Fruit fly (Drosophila melanogaster): ENCODE measurements around the gene Met75Ca.
A peak's percentile ranks its signal among the peaks of the same experiment; 100 is the strongest.
"Not testable (repeated sequence)": the region's sequence is repeated elsewhere in the genome, so short reads cannot be mapped to it uniquely, and the experiment has no call there.

Met75Ca gene

dm6 chr3L:18472284-18472683 is at the start of gene Met75Ca:
Gene Met75Ca, minus strand, starts transcription at chr3L:18472384.
- not testable (repeated sequence) for TF ChIP-seq N (GFP tag; optimal IDR thresholded peaks at IDR 0.05); dl (GFP tag; optimal IDR thresholded peaks at IDR 0.05; ENCODE audit: insufficient read depth in 1 of 2, partially characterized antibody in 2 of 2); psq (GFP tag; optimal IDR thresholded peaks at IDR 0.05)

dm6 chr3L:18502425-18502824 is 30.2 kb upstream of the Met75Ca start, which contains the start of gene AstC-R2:
Gene AstC-R2, minus strand, starts transcription at chr3L:18502557.
- TF ChIP-seq h (GFP tag; optimal IDR thresholded peaks at IDR 0.05) = no peak
- no peak for TF ChIP-seq Myc (optimal IDR thresholded peaks at IDR 0.05)
- TF ChIP-seq CG9705 (GFP tag; optimal IDR thresholded peaks at IDR 0.05) = no peak
- no peak for TF ChIP-seq Sp1 (GFP tag; optimal IDR thresholded peaks at IDR 0.05)

- not testable (repeated sequence) for TF ChIP-seq Dfd (GFP tag; optimal IDR thresholded peaks at IDR 0.05); foxo (GFP tag; optimal IDR thresholded peaks at IDR 0.05); pan (optimal IDR thresholded peaks at IDR 0.05)
Observed at dm6 chr3L:18469518-18469917, 2.7 kb downstream of the Met75Ca start, which contains the start of gene Met75Cb. Gene Met75Cb, minus strand, starts transcription at chr3L:18469618.

- no peak for TF ChIP-seq jim (GFP tag; optimal IDR thresholded peaks at IDR 0.05)
- TF ChIP-seq sv (GFP tag; optimal IDR thresholded peaks at IDR 0.05) = no peak
- TF ChIP-seq lola (GFP tag; optimal IDR thresholded peaks at IDR 0.05) = no peak
- TF ChIP-seq Dif (GFP tag; optimal IDR thresholded peaks at IDR 0.05; ENCODE audit: partially characterized antibody) = no peak
- no peak for TF ChIP-seq dl (GFP tag; optimal IDR thresholded peaks at IDR 0.05; ENCODE audit: insufficient read depth in 1 of 2, partially characterized antibody in 2 of 2)
- TF ChIP-seq ey (GFP tag; optimal IDR thresholded peaks at IDR 0.05) = no peak
- TF ChIP-seq OdsH (GFP tag; optimal IDR thresholded peaks at IDR 0.05) = no peak
- TF ChIP-seq fru (GFP tag; optimal IDR thresholded peaks at IDR 0.05) = no peak
- TF ChIP-seq pan (optimal IDR thresholded peaks at IDR 0.05) = no peak
- TF ChIP-seq h (GFP tag; optimal IDR thresholded peaks at IDR 0.05) = no peak
- TF ChIP-seq CG9705 (GFP tag; optimal IDR thresholded peaks at IDR 0.05) = no peak
- TF ChIP-seq br (GFP tag; optimal IDR thresholded peaks at IDR 0.05) = no peak
- no peak for TF ChIP-seq Hr83 (GFP tag; optimal IDR thresholded peaks at IDR 0.05; ENCODE audit: poor library complexity, severe bottlenecking)
- no peak for TF ChIP-seq N (GFP tag; optimal IDR thresholded peaks at IDR 0.05)
Observed at dm6 chr3L:18463063-18463462, 9.1 kb downstream of the Met75Ca start, which contains the start of gene CG4306. Gene CG4306, minus strand, starts transcription at chr3L:18463163.

dm6 chr3L:18460987-18461403 is 11.2 kb downstream of the Met75Ca start, which contains the start of gene CG32196:
Gene CG32196, minus strand, starts transcription at chr3L:18461024.
- TF ChIP-seq Sp1 (GFP tag; optimal IDR thresholded peaks at IDR 0.05) (no peak), sv (GFP tag; optimal IDR thresholded peaks at IDR 0.05) (peak; percentile 17), rgr (GFP tag; optimal IDR thresholded peaks at IDR 0.05) (peak; percentile 10)

- TF ChIP-seq Dif (GFP tag; optimal IDR thresholded peaks at IDR 0.05; ENCODE audit: partially characterized antibody) (no peak), Myc (optimal IDR thresholded peaks at IDR 0.05) (peak; percentile 81)
Observed at dm6 chr3L:18460317-18460912, 11.8 kb downstream of the Met75Ca start.

- no peak for TF ChIP-seq Abd-B (GFP tag; optimal IDR thresholded peaks at IDR 0.05)
- no peak for TF ChIP-seq lola (GFP tag; optimal IDR thresholded peaks at IDR 0.05)
- TF ChIP-seq jim (GFP tag; optimal IDR thresholded peaks at IDR 0.05) = no peak
- no peak for TF ChIP-seq dmrt93B (GFP tag; optimal IDR thresholded peaks at IDR 0.05)
- TF ChIP-seq Dif (GFP tag; optimal IDR thresholded peaks at IDR 0.05; ENCODE audit: partially characterized antibody) = no peak
- TF ChIP-seq Dfd (GFP tag; optimal IDR thresholded peaks at IDR 0.05) = no peak
- no peak for TF ChIP-seq CrebA (GFP tag; optimal IDR thresholded peaks at IDR 0.05; ENCODE audit: borderline replicate concordance)
- no peak for TF ChIP-seq psq (GFP tag; optimal IDR thresholded peaks at IDR 0.05)
- TF ChIP-seq Sp1 (GFP tag; optimal IDR thresholded peaks at IDR 0.05) = no peak
- TF ChIP-seq foxo (GFP tag; optimal IDR thresholded peaks at IDR 0.05) = no peak
- TF ChIP-seq Vsx2 (GFP tag; optimal IDR thresholded peaks at IDR 0.05; ENCODE audit: partially characterized antibody) = no peak
- no peak for TF ChIP-seq Rel (GFP tag; optimal IDR thresholded peaks at IDR 0.05)
- no peak for TF ChIP-seq Rel (tag; optimal IDR thresholded peaks at IDR 0.05)
- TF ChIP-seq CG9705 (GFP tag; optimal IDR thresholded peaks at IDR 0.05) = no peak
- TF ChIP-seq OdsH (GFP tag; optimal IDR thresholded peaks at IDR 0.05) = no peak
- no peak for TF ChIP-seq usp (GFP tag; optimal IDR thresholded peaks at IDR 0.05)
- no peak for TF ChIP-seq rgr (GFP tag; optimal IDR thresholded peaks at IDR 0.05)
- TF ChIP-seq Hr83 (GFP tag; optimal IDR thresholded peaks at IDR 0.05; ENCODE audit: poor library complexity, severe bottlenecking) = no peak
- no peak for TF ChIP-seq Jra (GFP tag; optimal IDR thresholded peaks at IDR 0.05)
Observed at dm6 chr3L:18449691-18450090, 22.5 kb downstream of the Met75Ca start.
